Fruit fly (Drosophila melanogaster): ENCODE measurements around the gene lace.
A peak's percentile ranks its signal among the peaks of the same experiment; 100 is the strongest.

The lace gene

dm6 chr2L:15498885-15499696, at the start of gene lace (continued):
- TF ChIP-seq Fer2 (tag; optimal IDR thresholded peaks at IDR 0.05) (peak; percentile 62), yki (optimal IDR thresholded peaks at IDR 0.05) (no peak), CG7556 (GFP tag; optimal IDR thresholded peaks at IDR 0.05) (peak; percentile 54), CG17359 (tag; optimal IDR thresholded peaks at IDR 0.05) (peak; percentile 60), NFAT (GFP tag; IDR thresholded peaks at IDR 0.05) (peak; percentile 89), Doc3 (GFP tag; IDR thresholded peaks at IDR 0.05; ENCODE audit: partially characterized antibody) (no peak), seq (GFP tag; IDR thresholded peaks at IDR 0.05) (peak; percentile 53; the same call in 1 of the 2 replicates), ap (GFP tag; IDR thresholded peaks at IDR 0.05) (peak; percentile 65), Sry-β (GFP tag; optimal IDR thresholded peaks at IDR 0.05) (no peak), NC2β (GFP tag; optimal IDR thresholded peaks at IDR 0.05) (peak; percentile 94), CG9609 (GFP tag; optimal IDR thresholded peaks at IDR 0.05) (peak; percentile 87), tll (GFP tag; optimal IDR thresholded peaks at IDR 0.05) (peak in 1 of 2 experiments; percentile 59), chm (GFP tag; IDR thresholded peaks at IDR 0.05) (peak; percentile 83), stwl (tag; optimal IDR thresholded peaks at IDR 0.05) (peak; percentile 97), oc (tag; optimal IDR thresholded peaks at IDR 0.05) (peak; percentile 65), CG14965 (GFP tag; optimal IDR thresholded peaks at IDR 0.05; ENCODE audit: borderline replicate concordance) (peak; percentile 56), CG17612 (GFP tag; IDR thresholded peaks at IDR 0.05) (peak; percentile 55; the same call in 1 of the 2 replicates), CG17802 (tag; optimal IDR thresholded peaks at IDR 0.05) (peak; percentile 71), Xbp1 (GFP tag; optimal IDR thresholded peaks at IDR 0.05) (peak; percentile 85), Stat92E (GFP tag; optimal IDR thresholded peaks at IDR 0.05) (no peak), Opbp (GFP tag; IDR thresholded peaks at IDR 0.05; ENCODE audit: partially characterized antibody) (peak; percentile 56; the same call in 1 of the 3 replicates), CG7372 (GFP tag; IDR thresholded peaks at IDR 0.05) (peak; percentile 77), Myb (GFP tag; optimal IDR thresholded peaks at IDR 0.05) (peak; percentile 77), CG6813 (GFP tag; optimal IDR thresholded peaks at IDR 0.05) (peak; percentile 55), CG5180 (GFP tag; optimal IDR thresholded peaks at IDR 0.05) (no peak), aop (GFP tag; IDR thresholded peaks at IDR 0.05) (peak; percentile 84), sd (tag; optimal IDR thresholded peaks at IDR 0.05) (peak; percentile 70), ERR (GFP tag; optimal IDR thresholded peaks at IDR 0.05) (peak; percentile 66), E2f2 (GFP tag; IDR thresholded peaks at IDR 0.05) (peak; percentile 66), bowl (GFP tag; IDR thresholded peaks at IDR 0.05) (peak; percentile 51; the same call in 1 of the 2 replicates), Blimp-1 (GFP tag; optimal IDR thresholded peaks at IDR 0.05) (peak; percentile 50), ranshi (GFP tag; IDR thresholded peaks at IDR 0.05) (peak; percentile 80), HLHmδ (GFP tag; optimal IDR thresholded peaks at IDR 0.05) (peak; percentile 60), CG9797 (GFP tag; optimal IDR thresholded peaks at IDR 0.05) (peak; percentile 96), gce (GFP tag; IDR thresholded peaks at IDR 0.05) (peak; percentile 90), CG1832 (GFP tag; optimal IDR thresholded peaks at IDR 0.05) (peak; percentile 93), CG6854 (GFP tag; optimal IDR thresholded peaks at IDR 0.05) (no peak), amos (GFP tag; IDR thresholded peaks at IDR 0.05; ENCODE audit: partially characterized antibody) (peak; percentile 42; the same call in 1 of the 2 replicates), ewg (GFP tag; optimal IDR thresholded peaks at IDR 0.05) (peak; percentile 78), Hr3 (GFP tag; optimal IDR thresholded peaks at IDR 0.05) (peak; percentile 58), CG8388 (GFP tag; optimal IDR thresholded peaks at IDR 0.05) (peak; percentile 78), Ets65A (GFP tag) (peak; percentile 100), pita (GFP tag; optimal IDR thresholded peaks at IDR 0.05) (peak; percentile 96), Atf6 (GFP tag; IDR thresholded peaks at IDR 0.05) (0 out of 2 replicates have a peak, but pooled peaks have one; percentile 48), CG14710 (tag; optimal IDR thresholded peaks at IDR 0.05) (peak; percentile 83), cato (GFP tag; optimal IDR thresholded peaks at IDR 0.05; ENCODE audit: borderline replicate concordance) (peak; percentile 70), CG8281 (tag; optimal IDR thresholded peaks at IDR 0.05) (peak; percentile 21)

Measured in whole organism, embryonic.